Worm (Caenorhabditis elegans) whole organism, L3 larva: Measurements from ENCODE around the gene W03C9.2.

Experiments used
- R02D3.7 ChIP-seq: fragments of 150-350 bp; optimal IDR thresholded peaks from 2 replicates; lab custom pipeline; 2014; ENCODE audit warnings: missing biosample characterization, missing genetic modification characterization
- ZK546.5 ChIP-seq: sonication (generic microtip); optimal IDR thresholded peaks from 2 replicates; lab custom pipeline; 2017; ENCODE audit warnings: missing biosample characterization, missing genetic modification characterization
- aly-2 ChIP-seq: fragments of 150-350 bp; optimal IDR thresholded peaks from 2 replicates; lab custom pipeline; 2014; ENCODE audit warnings: missing biosample characterization, missing genetic modification characterization
- ceh-16 ChIP-seq: sonication (generic microtip); optimal IDR thresholded peaks from 2 replicates; lab custom pipeline; 2017; ENCODE audit warnings: missing biosample characterization, missing genetic modification characterization
- ceh-28 ChIP-seq: fragments of 150-350 bp; optimal IDR thresholded peaks from 2 replicates; lab custom pipeline; 2014; ENCODE audit warnings: missing biosample characterization, missing genetic modification reagents, missing genetic modification characterization
- ceh-82 ChIP-seq: fragments of 150-350 bp; optimal IDR thresholded peaks from 2 replicates; lab custom pipeline; 2014; ENCODE audit warnings: missing biosample characterization, missing genetic modification characterization
- ceh-9 ChIP-seq: sonication (generic microtip); optimal IDR thresholded peaks from 2 replicates; lab custom pipeline; 2018; ENCODE audit warnings: missing biosample characterization, missing genetic modification characterization
- daf-12 ChIP-seq: fragments of 150-350 bp; optimal IDR thresholded peaks from 2 replicates; lab custom pipeline; 2014; ENCODE audit warnings: missing biosample characterization, missing genetic modification reagents, missing genetic modification characterization
- egl-27 ChIP-seq: sonication (generic microtip); optimal IDR thresholded peaks from 4 replicates; lab custom pipeline; 2017; ENCODE audit warnings: missing biosample characterization, missing genetic modification reagents, missing genetic modification characterization
- egl-5 ChIP-seq: fragments of 150-350 bp; optimal IDR thresholded peaks from 2 replicates; lab custom pipeline; 2017; ENCODE audit warnings: missing biosample characterization, missing genetic modification reagents, missing genetic modification characterization, inconsistent platforms
- elt-2 ChIP-seq: sonication (generic microtip); optimal IDR thresholded peaks from 2 replicates; lab custom pipeline; 2016; ENCODE audit warnings: missing genetic modification reagents, mild to moderate bottlenecking, missing genetic modification characterization, missing compliant biosample characterization
- elt-3 ChIP-seq, 3 experiments: fragments of 150-350 bp in 1 of 3; sonication (generic microtip) in 2 of 3; optimal IDR thresholded peaks; 2 replicates in 2 of 3; 4 replicates in 1 of 3; lab custom pipeline; 2014 to 2017; ENCODE audit warnings: missing biosample characterization in 3 of 3, missing genetic modification characterization in 3 of 3
- eor-1 ChIP-seq, 2 experiments: fragments of 150-350 bp; optimal IDR thresholded peaks; 2 replicates each; lab custom pipeline; 2014 to 2018; ENCODE audit warnings: missing biosample characterization in 2 of 2, missing genetic modification characterization in 2 of 2
- fkh-10 ChIP-seq: sonication (generic microtip); optimal IDR thresholded peaks from 2 replicates; lab custom pipeline; 2017; ENCODE audit warnings: missing biosample characterization, missing genetic modification reagents, missing genetic modification characterization
- fkh-2 ChIP-seq: fragments of 150-350 bp; optimal IDR thresholded peaks from 2 replicates; lab custom pipeline; 2014; ENCODE audit warnings: missing biosample characterization, missing genetic modification reagents, missing genetic modification characterization
- fos-1 ChIP-seq: fragments of 150-350 bp; optimal IDR thresholded peaks from 2 replicates; lab custom pipeline; 2014; ENCODE audit warnings: missing biosample characterization, missing genetic modification characterization
- hmg-11 ChIP-seq: sonication (generic microtip); optimal IDR thresholded peaks from 2 replicates; lab custom pipeline; 2016; ENCODE audit warnings: missing genetic modification characterization, missing compliant biosample characterization
- jun-1 ChIP-seq: fragments of 150-350 bp; optimal IDR thresholded peaks from 2 replicates; lab custom pipeline; 2014; ENCODE audit warnings: missing biosample characterization, missing genetic modification reagents, missing genetic modification characterization
- lin-15B ChIP-seq: fragments of 150-350 bp; optimal IDR thresholded peaks from 2 replicates; lab custom pipeline; 2014; ENCODE audit warnings: missing biosample characterization, missing genetic modification characterization
- lin-39 ChIP-seq: fragments of 150-350 bp; optimal IDR thresholded peaks from 2 replicates; lab custom pipeline; 2018; ENCODE audit warnings: missing biosample characterization, missing genetic modification reagents, missing genetic modification characterization
- lsy-12 ChIP-seq: sonication (generic microtip); optimal IDR thresholded peaks from 2 replicates; lab custom pipeline; 2016; ENCODE audit warnings: mild to moderate bottlenecking, missing genetic modification characterization, missing compliant biosample characterization
- mdl-1 ChIP-seq: fragments of 150-350 bp; optimal IDR thresholded peaks from 2 replicates; lab custom pipeline; 2014; ENCODE audit warnings: missing biosample characterization, missing genetic modification characterization
- mml-1 ChIP-seq: fragments of 150-350 bp; sonication (generic microtip); optimal IDR thresholded peaks from 3 replicates; lab custom pipeline; 2014; ENCODE audit warnings: missing biosample characterization, missing genetic modification characterization
- nfya-1 ChIP-seq: sonication (generic microtip); optimal IDR thresholded peaks from 2 replicates; lab custom pipeline; 2017; ENCODE audit warnings: missing genetic modification characterization, mild to moderate bottlenecking, missing compliant biosample characterization, antibody characterized with exemption, moderate library complexity; ENCODE audit not compliant: insufficient read depth
- nhr-11 ChIP-seq: fragments of 150-350 bp; optimal IDR thresholded peaks from 2 replicates; lab custom pipeline; 2014; ENCODE audit warnings: missing biosample characterization, missing genetic modification characterization
- nhr-12 ChIP-seq: fragments of 150-350 bp; optimal IDR thresholded peaks from 2 replicates; lab custom pipeline; 2014; ENCODE audit warnings: missing biosample characterization, missing genetic modification characterization
- nhr-23 ChIP-seq: fragments of 150-350 bp; optimal IDR thresholded peaks from 2 replicates; lab custom pipeline; 2014; ENCODE audit warnings: missing biosample characterization, missing genetic modification reagents, missing genetic modification characterization
- nhr-237 ChIP-seq: fragments of 150-350 bp; optimal IDR thresholded peaks from 2 replicates; lab custom pipeline; 2014; ENCODE audit warnings: missing biosample characterization, missing genetic modification characterization
- nhr-25 ChIP-seq: sonication (generic microtip); optimal IDR thresholded peaks from 2 replicates; lab custom pipeline; 2017; ENCODE audit warnings: missing biosample characterization, missing genetic modification characterization
- nhr-43 ChIP-seq: sonication (generic microtip); optimal IDR thresholded peaks from 2 replicates; lab custom pipeline; 2016; ENCODE audit warnings: mild to moderate bottlenecking, missing genetic modification characterization, missing compliant biosample characterization; ENCODE audit not compliant: poor library complexity, severe bottlenecking
- nhr-67 ChIP-seq: fragments of 150-350 bp; optimal IDR thresholded peaks from 2 replicates; lab custom pipeline; 2014; ENCODE audit warnings: missing biosample characterization, missing genetic modification characterization
- nhr-76 ChIP-seq: fragments of 150-350 bp; sonication (generic microtip); optimal IDR thresholded peaks from 5 replicates; lab custom pipeline; 2014; ENCODE audit warnings: missing biosample characterization, missing genetic modification characterization
- nhr-77 ChIP-seq: fragments of 150-350 bp; optimal IDR thresholded peaks from 2 replicates; lab custom pipeline; 2014; ENCODE audit warnings: missing biosample characterization, missing genetic modification characterization
- pha-4 ChIP-seq: fragments of 150-350 bp; optimal IDR thresholded peaks from 2 replicates; lab custom pipeline; 2014; ENCODE audit warnings: missing biosample characterization, missing genetic modification reagents, missing genetic modification characterization
- sea-2 ChIP-seq: fragments of 150-350 bp; sonication (generic microtip); optimal IDR thresholded peaks from 4 replicates; lab custom pipeline; 2014; ENCODE audit warnings: missing biosample characterization, missing genetic modification reagents, missing genetic modification characterization
- skn-1 ChIP-seq: fragments of 150-350 bp; optimal IDR thresholded peaks from 2 replicates; lab custom pipeline; 2014; ENCODE audit warnings: missing biosample characterization, missing genetic modification characterization
- snpc-4 ChIP-seq: fragments of 150-350 bp; optimal IDR thresholded peaks from 2 replicates; lab custom pipeline; 2014; ENCODE audit warnings: missing biosample characterization, missing genetic modification characterization
- tbx-2 ChIP-seq: sonication (generic microtip); optimal IDR thresholded peaks from 2 replicates; lab custom pipeline; 2016; ENCODE audit warnings: mild to moderate bottlenecking, missing genetic modification characterization, missing compliant biosample characterization
- unc-39 ChIP-seq: sonication (generic microtip); optimal IDR thresholded peaks from 4 replicates; lab custom pipeline; 2017; ENCODE audit warnings: missing biosample characterization, missing genetic modification characterization
- unc-62 ChIP-seq: fragments of 150-350 bp; sonication (generic microtip); optimal IDR thresholded peaks from 4 replicates; lab custom pipeline; 2014; ENCODE audit warnings: missing biosample characterization, missing genetic modification reagents, missing genetic modification characterization
- ztf-11 ChIP-seq: fragments of 150-350 bp; optimal IDR thresholded peaks from 2 replicates; lab custom pipeline; 2014; ENCODE audit warnings: missing biosample characterization, missing genetic modification characterization
- ztf-4 ChIP-seq: fragments of 150-350 bp; optimal IDR thresholded peaks from 2 replicates; lab custom pipeline; 2014; ENCODE audit warnings: missing biosample characterization, missing genetic modification characterization

The W03C9.2 gene

ce11 chrII:11954208-11954607 lies 8.0 kb upstream of the W03C9.2 start, which contains the start of gene W03C9.6:
Gene W03C9.6, plus strand, starts transcription at chrII:11954508.
- TF ChIP-seq ceh-9 (tag; lab: Kevin White, UChicago) (no peak), nhr-43 (tag; lab: Kevin White, UChicago) (no peak), jun-1 (tag; lab: Kevin White, UChicago) (no peak), elt-2 (tag; lab: Kevin White, UChicago) (no peak), ceh-82 (tag; lab: Kevin White, UChicago) (no peak), elt-3 (tag; optimal IDR thresholded peaks at IDR 0.05; lab: Kevin White, UChicago) (no peak), unc-39 (tag; lab: Kevin White, UChicago) (no peak), aly-2 (tag; lab: Kevin White, UChicago) (no peak), ceh-16 (no peak), snpc-4 (no peak), R02D3.7 (no peak), nfya-1 (tag; lab: Kevin White, UChicago) (no peak), sea-2 (GFP tag; lab: Kevin White, UChicago) (no peak), fkh-10 (no peak)

ce11 chrII:11954811-11955210 lies 7.4 kb upstream of the W03C9.2 start:
- TF ChIP-seq lin-15B (tag; lab: Kevin White, UChicago), result no peak
- TF ChIP-seq skn-1 (tag; lab: Kevin White, UChicago), result no peak
- TF ChIP-seq nhr-67 (tag; lab: Kevin White, UChicago), result no peak
- TF ChIP-seq nhr-76 (tag; lab: Kevin White, UChicago), result no peak
- no peak for TF ChIP-seq fkh-2 (tag; lab: Kevin White, UChicago)
- TF ChIP-seq ztf-4 (tag; lab: Kevin White, UChicago), result no peak
- TF ChIP-seq mml-1 (tag; lab: Kevin White, UChicago), result no peak
- TF ChIP-seq, all 47 proteins: peak for 0

- TF ChIP-seq lin-15B (tag; lab: Kevin White, UChicago), result peak; percentile 32
- TF ChIP-seq ceh-16, result peak; percentile 2
- no peak for TF ChIP-seq aly-2 (tag; lab: Kevin White, UChicago)
- peak; percentile 5 for TF ChIP-seq snpc-4
- TF ChIP-seq nhr-11 (tag; lab: Kevin White, UChicago), result no peak
- TF ChIP-seq nfya-1 (tag; lab: Kevin White, UChicago), result peak; percentile 62
- TF ChIP-seq elt-2 (tag; lab: Kevin White, UChicago), result peak; percentile 8
- no peak for TF ChIP-seq unc-62 (GFP tag; lab: Kevin White, UChicago)
- TF ChIP-seq tbx-2 (tag; lab: Kevin White, UChicago), result no peak
- TF ChIP-seq pha-4 (tag; lab: Kevin White, UChicago), result peak; percentile 48
- TF ChIP-seq nhr-23 (tag; lab: Kevin White, UChicago), result peak; percentile 22
- no peak for TF ChIP-seq ztf-11 (tag; lab: Kevin White, UChicago)
- TF ChIP-seq hmg-11 (tag; lab: Kevin White, UChicago), result peak; percentile 75
- TF ChIP-seq nhr-76 (tag; lab: Kevin White, UChicago), result no peak
- TF ChIP-seq lin-39, result peak; percentile 70
- no peak for TF ChIP-seq nhr-43 (tag; lab: Kevin White, UChicago)
- no peak for TF ChIP-seq unc-39 (tag; lab: Kevin White, UChicago)
- peak; percentile 50 for TF ChIP-seq lsy-12
- TF ChIP-seq nhr-77 (tag; lab: Kevin White, UChicago), result no peak
- TF ChIP-seq nhr-12, result no peak
- peak; percentile 18 for TF ChIP-seq egl-5 (tag; lab: Kevin White, UChicago)
- no peak for TF ChIP-seq eor-1 (tag; optimal IDR thresholded peaks at IDR 0.05; lab: Kevin White, UChicago)
These were observed 3.2 kb upstream of the W03C9.2 start for ce11 chrII:11958793-11959574.

ce11 chrII:11960596-11961217 lies 1.5 kb upstream of the W03C9.2 start:
- TF ChIP-seq nhr-43 (tag; lab: Kevin White, UChicago) (peak; percentile 55), nhr-76 (tag; lab: Kevin White, UChicago) (peak; percentile 15), ZK546.5 (tag; lab: Kevin White, UChicago) (no peak), jun-1 (tag; lab: Kevin White, UChicago) (peak; percentile 27), nhr-77 (tag; lab: Kevin White, UChicago) (no peak), ceh-28 (tag; lab: Kevin White, UChicago) (peak; percentile 36), ceh-82 (tag; lab: Kevin White, UChicago) (peak; percentile 36), mdl-1 (tag; lab: Kevin White, UChicago) (no peak), nhr-12 (no peak), fos-1 (tag; lab: Kevin White, UChicago) (no peak), tbx-2 (tag; lab: Kevin White, UChicago) (peak; percentile 80), lin-15B (tag; lab: Kevin White, UChicago) (peak; percentile 16), lsy-12 (peak; percentile 88), nfya-1 (tag; lab: Kevin White, UChicago) (peak; percentile 62), nhr-25 (tag; lab: Kevin White, UChicago) (no peak), egl-27 (tag; lab: Kevin White, UChicago) (no peak), elt-3 (tag; optimal IDR thresholded peaks at IDR 0.05; lab: Kevin White, UChicago) (peak in 1 of 3 experiments; percentile 31), eor-1 (tag; optimal IDR thresholded peaks at IDR 0.05; lab: Kevin White, UChicago) (no peak), fkh-10 (no peak), nhr-237 (tag; lab: Kevin White, UChicago) (no peak), aly-2 (tag; lab: Kevin White, UChicago) (no peak), ceh-16 (no peak), daf-12 (no peak)
